Worm (Caenorhabditis elegans) whole organism, L3 larva: ENCODE measurements around the gene vha-3.

Experiments
- R02D3.7 ChIP-seq: fragments of 150-350 bp; optimal IDR thresholded peaks from 2 replicates; lab custom pipeline; 2014; ENCODE audit warnings: missing biosample characterization, missing genetic modification characterization
- ZK546.5 ChIP-seq: sonication (generic microtip); optimal IDR thresholded peaks from 2 replicates; lab custom pipeline; 2017; ENCODE audit warnings: missing biosample characterization, missing genetic modification characterization
- fos-1 ChIP-seq: fragments of 150-350 bp; optimal IDR thresholded peaks from 2 replicates; lab custom pipeline; 2014; ENCODE audit warnings: missing biosample characterization, missing genetic modification characterization
- pha-4 ChIP-seq: fragments of 150-350 bp; optimal IDR thresholded peaks from 2 replicates; lab custom pipeline; 2014; ENCODE audit warnings: missing biosample characterization, missing genetic modification reagents, missing genetic modification characterization
- ztf-11 ChIP-seq: fragments of 150-350 bp; optimal IDR thresholded peaks from 2 replicates; lab custom pipeline; 2014; ENCODE audit warnings: missing biosample characterization, missing genetic modification characterization

DNA sequence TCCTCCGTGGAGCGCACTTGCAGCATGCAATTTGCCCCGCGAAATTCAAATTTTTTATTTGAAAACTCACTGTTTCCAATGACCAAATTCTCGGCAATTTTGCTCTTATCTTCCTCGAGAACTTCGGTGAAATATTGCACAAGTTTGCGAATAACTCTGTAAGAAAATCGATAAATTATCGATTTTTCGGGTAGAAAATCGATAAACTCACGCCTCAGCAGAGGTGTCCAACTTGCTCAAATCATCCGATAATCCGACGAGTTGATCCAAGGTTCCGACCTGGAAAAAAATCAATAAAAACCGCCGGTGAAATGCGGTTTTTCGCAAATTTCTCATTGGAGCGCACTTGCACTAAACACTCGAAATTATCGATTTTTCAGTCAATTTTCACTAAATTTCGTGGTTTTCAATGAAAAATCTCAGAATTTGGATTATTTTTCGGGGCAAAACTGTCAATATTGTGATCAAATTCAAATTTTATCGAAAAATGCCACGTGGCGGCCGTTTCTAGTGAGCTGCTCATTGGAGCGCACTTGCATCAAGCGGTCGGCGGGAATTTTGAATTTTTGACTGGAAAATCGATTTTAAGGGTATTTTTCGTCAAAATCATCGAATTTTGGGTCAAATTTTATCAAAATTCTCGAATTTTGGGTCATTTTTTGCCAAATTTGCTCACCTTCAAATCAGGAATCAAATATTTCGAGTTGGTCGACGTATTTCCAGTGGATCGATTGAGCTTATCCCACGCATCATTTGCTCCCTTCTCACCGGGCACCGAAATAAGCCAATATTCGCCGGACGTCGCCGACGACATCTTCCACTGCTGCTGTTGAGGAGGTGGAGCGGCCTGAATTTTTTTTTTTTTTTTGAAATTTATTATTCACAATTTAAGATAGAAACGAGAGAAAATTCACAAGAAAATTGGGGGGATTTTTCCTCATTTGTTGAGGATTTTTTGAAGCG, 1.7 kb downstream of the vha-3 start, which contains the start of gene vha-11:
- TF ChIP-seq ztf-11 (tag; lab: Kevin White, UChicago) = no peak
- TF ChIP-seq R02D3.7 (tag; lab: Kevin White, UChicago) = no peak
- no peak for TF ChIP-seq pha-4 (tag; lab: Kevin White, UChicago)
- no peak for TF ChIP-seq fos-1
- no peak for TF ChIP-seq ZK546.5 (tag; lab: Kevin White, UChicago)
